Fruit fly (Drosophila melanogaster): ENCODE data around the gene Ype.

The Ype gene

dm6 chrX:13387373-13387850, at the start of gene Ype, which contains the start of gene CG1662 (continued):
- peak; percentile 9 for TF ChIP-seq D19B (GFP tag; optimal IDR thresholded peaks at IDR 0.05)
- peak; percentile 55 for TF ChIP-seq tup (GFP tag; optimal IDR thresholded peaks at IDR 0.05)
- peak; percentile 57 for TF ChIP-seq CG9437 (GFP tag; optimal IDR thresholded peaks at IDR 0.05)
- TF ChIP-seq zf30C (GFP tag; optimal IDR thresholded peaks at IDR 0.05), result no peak
- TF ChIP-seq dimm (GFP tag; IDR thresholded peaks at IDR 0.05), result no peak
- no peak for TF ChIP-seq wek (GFP tag; optimal IDR thresholded peaks at IDR 0.05)
- peak; percentile 77 for TF ChIP-seq CG17829 (tag; optimal IDR thresholded peaks at IDR 0.05)
- peak; percentile 58 for TF ChIP-seq hbn (GFP tag; IDR thresholded peaks at IDR 0.05; ENCODE audit: partially characterized antibody)
- no peak for TF ChIP-seq HmgD (GFP tag; optimal IDR thresholded peaks at IDR 0.05)
- peak; percentile 65 for TF ChIP-seq CG18619 (GFP tag; optimal IDR thresholded peaks at IDR 0.05)
- peak; percentile 65 for TF ChIP-seq Fer2 (tag; optimal IDR thresholded peaks at IDR 0.05)
- TF ChIP-seq CG4707 (GFP tag; optimal IDR thresholded peaks at IDR 0.05), result no peak
- peak; percentile 76 for TF ChIP-seq sob (GFP tag; IDR thresholded peaks at IDR 0.05)
- peak; percentile 44 for TF ChIP-seq Atf3 (GFP tag; optimal IDR thresholded peaks at IDR 0.05)
- no peak for TF ChIP-seq cad (GFP tag; optimal IDR thresholded peaks at IDR 0.05)
- TF ChIP-seq CG32532 (GFP tag; IDR thresholded peaks at IDR 0.05), result peak; percentile 77
- no peak for TF ChIP-seq usp (GFP tag; optimal IDR thresholded peaks at IDR 0.05)
- peak; percentile 32 for TF ChIP-seq CG15011 (GFP tag; optimal IDR thresholded peaks at IDR 0.05)
- TF ChIP-seq yki (optimal IDR thresholded peaks at IDR 0.05), result no peak
- peak; percentile 85 for TF ChIP-seq CG30403 (GFP tag; optimal IDR thresholded peaks at IDR 0.05)
- peak; percentile 63 for TF ChIP-seq kay (GFP tag; optimal IDR thresholded peaks at IDR 0.05)
- TF ChIP-seq CG3847 (GFP tag; IDR thresholded peaks at IDR 0.05), result peak; percentile 77
- TF ChIP-seq sr (GFP tag; IDR thresholded peaks at IDR 0.05), result no peak
- TF ChIP-seq Hr78 (GFP tag; optimal IDR thresholded peaks at IDR 0.05), result no peak
- TF ChIP-seq Awh (GFP tag; IDR thresholded peaks at IDR 0.05), result 0 out of 2 replicates have a peak, but pooled peaks have one; percentile 39
- TF ChIP-seq tio (GFP tag; optimal IDR thresholded peaks at IDR 0.05), result peak; percentile 67
- peak in 1 of 2 experiments; percentile 58 for TF ChIP-seq bsh (GFP tag; optimal IDR thresholded peaks at IDR 0.05)
- 0 out of 3 replicates have a peak, but pooled peaks have one; percentile 22 for TF ChIP-seq CG14050 (GFP tag; IDR thresholded peaks at IDR 0.05)
- no peak for TF ChIP-seq CG6254 (GFP tag; optimal IDR thresholded peaks at IDR 0.05)
- peak; percentile 50; the same call in 1 of the 3 replicates for TF ChIP-seq jigr1 (GFP tag; IDR thresholded peaks at IDR 0.05)
- no peak for TF ChIP-seq danr (GFP tag; IDR thresholded peaks at IDR 0.05)
- TF ChIP-seq klu (GFP tag; IDR thresholded peaks at IDR 0.05), result peak; percentile 52; the same call in 1 of the 2 replicates
- no peak for TF ChIP-seq schlank (tag; optimal IDR thresholded peaks at IDR 0.05)

dm6 chrX:13434065-13434464, 46.8 kb upstream of the Ype start:
- TF ChIP-seq Aef1 (GFP tag; IDR thresholded peaks at IDR 0.05) (no peak), Usf (GFP tag; optimal IDR thresholded peaks at IDR 0.05) (no peak), bcd (GFP tag; optimal IDR thresholded peaks at IDR 0.05) (peak; percentile 10), Jarid2 (GFP tag; optimal IDR thresholded peaks at IDR 0.05) (no peak), CG30020 (tag; optimal IDR thresholded peaks at IDR 0.05) (no peak), CG10959 (GFP tag; IDR thresholded peaks at IDR 0.05) (no peak), CG17359 (tag; optimal IDR thresholded peaks at IDR 0.05) (peak; percentile 16), Camta (GFP tag; optimal IDR thresholded peaks at IDR 0.05) (no peak), CG9817 (tag; optimal IDR thresholded peaks at IDR 0.05) (peak; percentile 28), Stat92E (GFP tag; optimal IDR thresholded peaks at IDR 0.05) (no peak), bab2 (GFP tag; optimal IDR thresholded peaks at IDR 0.05) (no peak), ERR (GFP tag; optimal IDR thresholded peaks at IDR 0.05) (no peak), Hsf (GFP tag; optimal IDR thresholded peaks at IDR 0.05) (peak; percentile 4), Antp (GFP tag; optimal IDR thresholded peaks at IDR 0.05) (peak; percentile 30), CG11560 (tag; IDR thresholded peaks at IDR 0.05) (0 out of 3 replicates have a peak, but pooled peaks have one; percentile 25), dysf (GFP tag; IDR thresholded peaks at IDR 0.05) (0 out of 3 replicates have a peak, but pooled peaks have one; percentile 34), CG31224 (GFP tag; IDR thresholded peaks at IDR 0.05) (0 out of 2 replicates have a peak, but pooled peaks have one; percentile 26), CG30431 (GFP tag; optimal IDR thresholded peaks at IDR 0.05) (no peak), Hmx (GFP tag; optimal IDR thresholded peaks at IDR 0.05) (no peak), zfh1 (GFP tag; IDR thresholded peaks at IDR 0.05) (no peak)
